Fruit fly (Drosophila melanogaster) whole organism, pupa: Measurements from ENCODE around the gene Fer2LCH.

Source experiments
- CG10348 ChIP-seq: fragments of 200-800 bp; sonication (Bioruptor generic); IDR thresholded peaks from 2 replicates; pipeline ENCODE4 v1.3.6; 2022; ENCODE audit warnings: missing biosample characterization, missing genetic modification characterization
- CG4496 ChIP-seq: fragments of 200-800 bp; sonication (Bioruptor generic); IDR thresholded peaks from 3 replicates; pipeline ENCODE4 v1.3.6; 2022; ENCODE audit warnings: missing biosample characterization, missing genetic modification characterization
- CG9948 ChIP-seq: fragments of 200-800 bp; sonication (Bioruptor generic); optimal IDR thresholded peaks from 2 replicates; lab custom pipeline; 2018; ENCODE audit warnings: missing biosample characterization, mild to moderate bottlenecking, missing genetic modification characterization, moderate library complexity
- EcR ChIP-seq: fragments of 200-800 bp; sonication (Bioruptor generic); optimal IDR thresholded peaks from 3 replicates; lab custom pipeline; 2019; ENCODE audit warnings: missing biosample characterization, missing genetic modification characterization, mild to moderate bottlenecking, moderate library complexity, missing genetic modification reagents
- gl ChIP-seq: fragments of 200-800 bp; sonication (Bioruptor generic); optimal IDR thresholded peaks from 2 replicates; lab custom pipeline; 2018; ENCODE audit warnings: missing biosample characterization, mild to moderate bottlenecking, missing genetic modification characterization

dm6 chr3R:30391950-30392349, 4.3 kb downstream of the Fer2LCH start:
- TF ChIP-seq EcR (GFP tag; lab: Kevin White, UChicago) (no peak), CG4496 (no peak), CG10348 (GFP tag; lab: Robert Waterston, UW) (no peak), CG9948 (tag; lab: Kevin White, UChicago) (no peak), gl (tag; lab: Kevin White, UChicago) (no peak)
